Fruit fly (Drosophila melanogaster) Kc167 (cell line): ENCODE measurements around the gene CG43680.

Experiments used
- Myc ChIP-seq: fragments of >200 bp; optimal IDR thresholded peaks from 2 replicates; lab custom pipeline; 2017; ENCODE audit warnings: missing external identifiers
- Sin3A ChIP-seq: fragments of >200 bp; optimal IDR thresholded peaks from 2 replicates; lab custom pipeline; 2018; ENCODE audit warnings: missing external identifiers
- h ChIP-seq: fragments of >200 bp; optimal IDR thresholded peaks from 3 replicates; lab custom pipeline; 2018; ENCODE audit warnings: missing external identifiers
- insv ChIP-seq: fragments of >200 bp; optimal IDR thresholded peaks from 3 replicates; lab custom pipeline; 2018; ENCODE audit warnings: missing external identifiers
- psq ChIP-seq: fragments of >200 bp; optimal IDR thresholded peaks from 2 replicates; lab custom pipeline; 2017; ENCODE audit warnings: missing external identifiers
- ttk ChIP-seq: sonication (Bioruptor generic); optimal IDR thresholded peaks from 2 replicates; lab custom pipeline; 2017; ENCODE audit warnings: missing external identifiers

Gene CG43680

DNA sequence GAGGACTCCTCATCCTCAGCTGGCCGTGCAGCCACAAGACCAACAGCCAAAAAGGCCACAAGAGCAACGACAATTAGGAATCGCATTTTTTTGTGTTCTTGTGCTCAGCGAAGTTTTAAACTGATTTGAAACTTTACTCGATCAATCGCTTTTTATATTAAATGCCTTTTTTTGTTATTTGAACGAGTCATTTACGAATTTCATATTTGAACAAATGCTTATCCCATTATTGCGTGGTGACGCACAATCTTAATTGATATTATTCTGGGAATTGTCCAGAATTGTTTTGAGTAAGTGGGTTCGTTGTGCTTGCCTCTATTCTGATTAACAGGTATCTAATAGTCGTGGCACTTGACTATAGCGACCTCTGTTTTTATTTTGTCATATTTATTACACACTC lies 761 bp downstream of the CG43680 start, which contains the start of gene CG13461:
Gene CG13461, minus strand, starts transcription at position 101 of the 400 bp plus-strand sequence.
- TF ChIP-seq Myc (lab: Kevin White, UChicago) (no peak), h (lab: Kevin White, UChicago) (no peak), insv (lab: Kevin White, UChicago) (no peak), Sin3A (no peak), psq (lab: Kevin White, UChicago) (no peak), ttk (no peak)

DNA sequence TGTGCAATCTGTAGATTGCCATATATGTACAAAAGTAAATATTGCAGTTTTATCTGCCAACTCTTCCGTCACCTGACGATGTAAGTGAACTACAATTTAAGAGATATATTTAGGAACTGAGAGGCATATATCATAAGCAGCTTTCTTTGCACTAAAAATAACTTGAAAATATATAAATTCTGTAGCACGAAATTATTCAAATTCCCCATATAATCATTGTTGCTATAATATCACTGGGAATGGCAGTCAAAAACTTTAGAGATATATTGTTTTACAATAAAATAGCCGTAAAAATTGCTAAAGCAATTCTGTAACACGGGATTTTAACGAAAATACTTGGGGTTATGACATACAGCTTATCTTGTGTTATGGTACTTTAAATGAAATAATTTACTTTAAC lies 1.8 kb downstream of the CG43680 start, which contains the start of gene CG43679:
Gene CG43679, minus strand, starts transcription at position 101 of the 400 bp plus-strand sequence.
- TF ChIP-seq h (lab: Kevin White, UChicago) (no peak), ttk (no peak), psq (lab: Kevin White, UChicago) (no peak), Myc (lab: Kevin White, UChicago) (no peak)

DNA sequence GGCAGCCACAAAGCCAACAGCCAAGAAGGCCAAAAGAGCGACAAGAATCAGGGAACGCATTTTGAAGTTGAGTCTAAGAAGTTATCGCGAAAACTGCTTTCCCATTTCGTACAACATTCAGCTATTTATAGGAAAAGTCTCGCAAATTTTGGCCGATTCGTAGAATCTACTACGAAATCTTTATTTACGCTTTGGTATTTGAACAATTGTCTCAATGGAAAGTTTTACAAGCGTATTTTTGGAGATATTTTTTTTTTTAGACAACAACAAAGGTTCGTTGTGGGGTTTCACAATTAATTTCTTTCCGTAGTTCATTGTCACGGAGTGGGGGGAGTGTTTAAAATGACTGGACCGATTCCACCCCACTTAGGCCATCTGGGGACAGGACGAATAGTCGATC lies 2.4 kb downstream of the CG43680 start, which contains the start of gene CG12310:
Gene CG12310, minus strand, starts transcription at position 101 of the 400 bp plus-strand sequence.
- no peak for TF ChIP-seq psq (lab: Kevin White, UChicago)
- TF ChIP-seq Sin3A, result no peak
- TF ChIP-seq Myc (lab: Kevin White, UChicago), result no peak

DNA sequence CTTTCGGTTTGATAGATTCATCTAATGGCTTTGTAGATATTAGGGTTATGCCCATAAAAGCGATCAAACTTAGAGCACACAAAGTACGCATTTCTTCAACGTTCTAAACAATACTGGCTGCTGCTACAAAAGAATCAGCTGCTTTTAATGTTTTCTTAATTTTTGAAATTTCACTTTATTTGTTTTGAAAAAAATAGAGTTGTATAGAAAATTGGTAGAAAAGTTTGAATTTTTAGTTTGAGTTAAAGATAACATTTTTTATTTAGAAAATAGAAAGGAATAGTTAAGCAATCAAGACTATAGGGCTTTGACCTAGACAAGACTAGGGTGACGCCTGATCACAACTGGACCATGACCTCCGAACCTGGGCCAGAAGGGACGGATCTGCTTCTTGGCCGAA lies 3.0 kb downstream of the CG43680 start, which contains the start of gene CG18581:
Gene CG18581, minus strand, starts transcription at position 101 of the 400 bp plus-strand sequence.
- TF ChIP-seq h (lab: Kevin White, UChicago) (no peak), insv (lab: Kevin White, UChicago) (no peak), Sin3A (no peak), Myc (lab: Kevin White, UChicago) (no peak), ttk (no peak), psq (lab: Kevin White, UChicago) (no peak)

DNA sequence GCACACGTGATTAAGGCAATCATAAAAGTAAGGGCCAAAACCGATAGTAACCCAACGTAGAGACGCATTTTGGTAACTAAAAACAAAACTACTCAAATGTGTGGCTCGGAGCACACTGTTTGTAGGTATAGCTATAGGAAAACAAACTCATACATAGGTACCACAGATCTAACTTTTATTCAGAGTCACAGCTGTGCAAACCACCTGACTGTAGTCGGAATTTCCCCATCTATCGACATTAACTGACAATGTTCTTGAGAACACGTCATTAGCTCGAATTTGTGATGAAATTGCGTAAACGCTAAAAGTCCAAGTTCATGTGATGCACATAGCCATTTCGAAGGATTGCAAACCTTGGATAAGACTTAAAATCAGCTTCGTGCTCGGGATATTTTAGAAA lies 3.8 kb downstream of the CG43680 start, which contains the start of gene CG43678:
Gene CG43678, minus strand, starts transcription at position 101 of the 400 bp plus-strand sequence.
- TF ChIP-seq Myc (lab: Kevin White, UChicago) (no peak), insv (lab: Kevin White, UChicago) (no peak), ttk (no peak), h (lab: Kevin White, UChicago) (no peak), psq (lab: Kevin White, UChicago) (no peak), Sin3A (no peak)

DNA sequence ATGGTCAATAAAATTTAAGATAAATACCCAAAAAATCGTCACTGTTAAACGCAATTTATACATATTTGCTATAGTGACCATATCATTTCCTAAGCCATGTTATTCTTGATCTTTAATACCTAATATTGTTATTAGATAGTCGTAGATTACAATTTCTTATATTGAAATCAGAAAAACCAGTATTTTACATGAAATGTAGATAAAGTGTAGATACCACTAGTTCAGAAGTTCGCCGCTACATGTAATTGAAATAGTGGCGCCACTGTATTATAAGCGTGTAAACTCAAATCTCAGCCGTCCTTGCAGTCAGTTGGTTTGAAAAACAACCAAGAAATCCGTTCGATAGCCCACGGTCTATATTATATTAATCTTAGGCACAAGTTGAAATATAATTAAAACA lies 5.1 kb downstream of the CG43680 start:
- TF ChIP-seq Sin3A (no peak), ttk (no peak), psq (lab: Kevin White, UChicago) (no peak), h (lab: Kevin White, UChicago) (no peak), Myc (lab: Kevin White, UChicago) (no peak), insv (lab: Kevin White, UChicago) (no peak)

DNA sequence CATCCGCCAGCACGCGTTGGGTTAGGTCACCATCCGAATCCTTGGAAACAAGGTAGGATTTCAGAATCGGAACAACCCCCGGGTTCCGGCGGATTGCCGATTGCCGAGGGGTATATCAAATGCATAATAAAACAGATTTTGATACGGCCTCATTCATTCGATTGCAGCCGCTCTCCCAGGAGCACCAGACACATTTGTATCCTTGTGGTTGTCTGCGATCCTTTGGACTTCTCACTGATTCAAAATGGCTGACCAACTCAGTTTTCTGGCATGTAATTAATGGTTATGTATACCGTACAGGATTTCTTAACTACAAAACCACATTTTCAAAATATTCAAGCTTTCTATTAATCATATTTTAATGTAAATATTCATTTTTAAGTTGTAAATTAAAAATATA lies 5.5 kb downstream of the CG43680 start:
- TF ChIP-seq Myc (lab: Kevin White, UChicago) (no peak), insv (lab: Kevin White, UChicago) (no peak), ttk (no peak), h (lab: Kevin White, UChicago) (no peak), psq (lab: Kevin White, UChicago) (no peak), Sin3A (no peak)

DNA sequence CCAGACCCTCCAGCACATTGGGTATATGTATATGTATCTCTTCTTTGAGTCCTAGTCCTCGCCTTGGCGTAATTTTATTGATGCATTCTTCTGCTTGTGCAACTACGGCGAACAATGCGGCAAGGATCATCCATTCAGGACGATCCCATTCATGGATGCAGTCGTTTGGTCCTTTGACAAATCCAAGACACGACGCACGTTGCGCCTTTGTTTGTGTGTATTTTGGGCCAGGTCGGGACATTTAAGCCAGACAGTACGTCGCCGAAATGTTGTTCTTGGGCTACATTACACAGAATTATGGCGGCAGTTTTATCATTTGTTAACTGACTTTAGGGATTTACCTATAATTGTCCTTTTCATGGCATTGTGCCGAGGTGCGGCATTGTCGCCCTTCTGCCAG lies 8.0 kb downstream of the CG43680 start:
- TF ChIP-seq h (lab: Kevin White, UChicago), result no peak
- TF ChIP-seq ttk, result no peak
- no peak for TF ChIP-seq psq (lab: Kevin White, UChicago)
- TF ChIP-seq insv (lab: Kevin White, UChicago), result no peak
- no peak for TF ChIP-seq Sin3A
- TF ChIP-seq Myc (lab: Kevin White, UChicago), result no peak

DNA sequence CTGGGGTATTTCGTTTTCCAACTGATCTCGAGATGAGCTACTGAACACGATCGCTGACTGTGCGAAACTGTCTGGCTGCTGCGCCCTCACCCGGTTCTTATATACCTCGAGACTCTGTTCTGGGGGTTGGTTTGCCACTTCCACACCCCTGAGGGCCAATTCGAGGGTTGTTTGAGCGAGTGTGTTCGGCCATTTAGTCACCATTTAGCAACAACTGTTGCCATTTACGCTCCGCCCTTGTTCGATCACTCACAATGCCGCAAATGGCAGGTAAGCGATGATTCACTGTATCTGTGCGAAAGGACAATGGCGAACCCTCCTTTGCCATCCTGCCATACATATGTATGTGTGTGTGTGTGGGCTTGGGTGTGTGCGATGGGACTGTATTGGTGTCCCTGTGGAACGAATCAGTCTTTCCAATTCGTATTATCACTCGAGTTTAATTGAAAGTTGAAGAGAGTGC lies 9.2 kb downstream of the CG43680 start, which contains the start of gene ind:
Gene ind, minus strand, starts transcription at position 51 of the 463 bp plus-strand sequence.
- TF ChIP-seq ttk (no peak), Sin3A (no peak), psq (lab: Kevin White, UChicago) (no peak), h (lab: Kevin White, UChicago) (no peak), insv (lab: Kevin White, UChicago) (no peak), Myc (lab: Kevin White, UChicago) (no peak)

DNA sequence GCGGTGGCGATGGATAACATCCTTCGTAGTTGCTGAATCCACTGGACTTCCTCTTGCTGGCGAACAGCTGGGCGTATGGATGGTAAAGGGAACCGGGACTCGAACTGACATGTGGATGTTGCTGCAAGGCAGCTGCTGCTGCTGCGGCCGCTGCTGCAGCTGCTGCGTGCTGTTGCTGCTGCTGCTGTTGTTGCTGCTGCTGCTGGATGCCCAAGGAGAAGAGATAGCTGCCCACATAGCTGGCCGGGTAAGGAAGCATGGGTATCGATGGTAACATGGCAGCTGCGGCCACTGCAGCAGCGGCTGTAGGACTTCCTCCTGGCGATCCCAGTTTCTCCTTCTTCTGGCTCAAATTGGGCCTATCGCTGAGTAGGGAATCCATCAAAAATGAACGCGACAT lies 9.7 kb downstream of the CG43680 start:
- TF ChIP-seq Myc (lab: Kevin White, UChicago), result no peak
- TF ChIP-seq h (lab: Kevin White, UChicago), result no peak
- no peak for TF ChIP-seq psq (lab: Kevin White, UChicago)
- TF ChIP-seq insv (lab: Kevin White, UChicago), result no peak
- no peak for TF ChIP-seq Sin3A
- TF ChIP-seq ttk, result no peak

DNA sequence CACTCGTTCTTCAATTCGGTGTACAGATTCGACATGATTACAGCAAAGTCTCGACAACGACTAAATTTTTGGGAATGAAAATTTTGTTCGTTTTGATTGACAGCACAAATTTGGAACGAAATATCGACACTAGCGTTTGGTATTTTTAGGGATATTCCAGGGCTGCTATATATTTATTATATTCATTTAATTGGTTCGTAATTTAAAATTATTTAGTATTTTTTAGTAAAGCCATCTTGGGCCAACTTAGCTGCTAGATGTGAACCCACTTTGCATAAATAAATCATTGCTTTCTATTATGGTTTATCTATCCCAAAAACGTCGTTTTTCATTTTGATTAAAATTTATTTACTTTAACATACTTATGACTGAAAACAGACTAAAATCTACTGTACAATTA lies 10.7 kb downstream of the CG43680 start, which contains the start of gene Rpn12R:
Gene Rpn12R, minus strand, starts transcription at position 101 of the 400 bp plus-strand sequence.
- TF ChIP-seq insv (lab: Kevin White, UChicago) (no peak), h (lab: Kevin White, UChicago) (no peak), Myc (lab: Kevin White, UChicago) (no peak), Sin3A (no peak), psq (lab: Kevin White, UChicago) (no peak), ttk (no peak)

DNA sequence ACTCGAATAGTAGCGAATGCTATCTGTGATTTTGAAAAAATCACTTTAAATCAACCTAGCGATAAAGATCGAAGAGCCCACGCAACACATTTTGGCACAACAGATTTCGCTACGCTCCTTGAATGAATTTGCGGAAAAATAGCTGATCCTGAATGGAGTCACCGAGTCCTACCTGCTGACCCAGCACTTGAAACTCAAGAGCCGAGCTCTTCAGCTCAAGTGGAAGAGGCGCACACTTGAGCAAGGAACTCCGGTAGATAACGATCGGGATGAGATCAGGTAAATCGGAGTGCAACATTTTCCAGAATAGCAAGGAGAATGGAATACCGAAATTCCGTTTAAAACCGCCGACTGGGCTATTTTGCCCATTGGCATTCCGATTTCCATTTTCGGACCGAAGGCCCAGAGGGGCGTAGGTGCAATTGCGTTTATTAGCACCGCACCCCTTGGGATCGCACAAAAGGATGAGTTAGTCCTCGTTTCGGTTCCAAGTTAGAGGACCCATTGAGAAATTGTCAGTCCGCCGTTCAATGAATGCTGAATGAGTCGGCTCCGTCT lies 12.7 kb downstream of the CG43680 start:
- TF ChIP-seq Myc (lab: Kevin White, UChicago) (no peak), h (lab: Kevin White, UChicago) (no peak), insv (lab: Kevin White, UChicago) (no peak), Sin3A (no peak), ttk (no peak), psq (lab: Kevin White, UChicago) (no peak)
